Worm (Caenorhabditis elegans): Measurements from ENCODE around the gene gpn-1.

The gpn-1 gene

ce11 chrX:15689244-15689643 lies 7.8 kb downstream of the gpn-1 start, which contains the start of gene C03H12.1 (continued):
- TF ChIP-seq saeg-2 (GFP tag; IDR thresholded peaks at IDR 0.05) (no peak), zag-1 (tag; optimal IDR thresholded peaks at IDR 0.05) (no peak), lir-3 (tag; optimal IDR thresholded peaks at IDR 0.05) (no peak), zip-11 (GFP tag; IDR thresholded peaks at IDR 0.05) (no peak), ceh-32 (tag; optimal IDR thresholded peaks at IDR 0.05; ENCODE audit: poor library complexity) (no peak), nhr-77 (tag; optimal IDR thresholded peaks at IDR 0.05) (no peak), aha-1 (tag) (no peak), lsy-2 (tag; optimal IDR thresholded peaks at IDR 0.05) (no peak), F44E2.7 (GFP tag; IDR thresholded peaks at IDR 0.05) (no peak), nhr-28 (tag; optimal IDR thresholded peaks at IDR 0.05) (peak; percentile 85), skn-1 (tag; optimal IDR thresholded peaks at IDR 0.05) (no peak), attf-4 (tag; optimal IDR thresholded peaks at IDR 0.05) (no peak), lin-39 (tag; optimal IDR thresholded peaks at IDR 0.05) (no peak), nhr-10 (tag; optimal IDR thresholded peaks at IDR 0.05) (no peak), egl-43 (GFP tag; IDR thresholded peaks at IDR 0.05) (no peak), lin-1 (GFP tag; IDR thresholded peaks at IDR 0.05) (no peak), lin-13 (GFP tag; optimal IDR thresholded peaks at IDR 0.05) (no peak), daf-8 (GFP tag; IDR thresholded peaks at IDR 0.05) (no peak), spr-1 (tag; optimal IDR thresholded peaks at IDR 0.05) (no peak), hlh-30 (tag; optimal IDR thresholded peaks at IDR 0.05; ENCODE audit: insufficient read depth) (peak; percentile 70), dpl-1 (GFP tag; optimal IDR thresholded peaks at IDR 0.05) (no peak), jun-1 (tag; optimal IDR thresholded peaks at IDR 0.05) (no peak), nhr-102 (tag; optimal IDR thresholded peaks at IDR 0.05) (no peak), lin-38 (GFP tag; IDR thresholded peaks at IDR 0.05) (no peak), dmd-9 (GFP tag; IDR thresholded peaks at IDR 0.05) (no peak), madf-5 (GFP tag; IDR thresholded peaks at IDR 0.05) (no peak), Y5F2A.4 (GFP tag; optimal IDR thresholded peaks at IDR 0.05) (no peak), lin-29 (GFP tag; IDR thresholded peaks at IDR 0.05) (no peak), ctbp-1 (GFP tag; IDR thresholded peaks at IDR 0.05) (no peak), dmd-6 (GFP tag; IDR thresholded peaks at IDR 0.05) (peak; percentile 75), ces-1 (GFP tag; optimal IDR thresholded peaks at IDR 0.05) (no peak), tag-97 (GFP tag; IDR thresholded peaks at IDR 0.05) (no peak), zip-2 (tag; optimal IDR thresholded peaks at IDR 0.05) (no peak), snpc-4 (tag; optimal IDR thresholded peaks at IDR 0.05) (no peak), F10B5.3 (tag; optimal IDR thresholded peaks at IDR 0.05) (no peak), ama-1 (optimal IDR thresholded peaks at IDR 0.05) (no peak), dve-1 (tag; optimal IDR thresholded peaks at IDR 0.05; ENCODE audit: insufficient read depth) (peak; percentile 71), F26F4.8 (GFP tag; conservative IDR thresholded peaks at IDR 0.05) (no peak), pha-4 (GFP tag; IDR thresholded peaks at IDR 0.05) (no peak), pha-4 (tag; optimal IDR thresholded peaks at IDR 0.05) (no peak), fos-1 (tag; optimal IDR thresholded peaks at IDR 0.05) (no peak), nhr-25 (tag; optimal IDR thresholded peaks at IDR 0.05; ENCODE audit: borderline replicate concordance, insufficient read depth) (no peak), nhr-48 (tag; optimal IDR thresholded peaks at IDR 0.05) (peak; percentile 24), F49E8.2 (tag; optimal IDR thresholded peaks at IDR 0.05; ENCODE audit: borderline replicate concordance) (no peak), T20F7.1 (GFP tag; optimal IDR thresholded peaks at IDR 0.05) (no peak), nhr-11 (tag; optimal IDR thresholded peaks at IDR 0.05) (no peak), hlh-11 (tag; optimal IDR thresholded peaks at IDR 0.05) (peak; percentile 63), nhr-76 (tag; optimal IDR thresholded peaks at IDR 0.05) (no peak), ceh-20 (GFP tag; IDR thresholded peaks at IDR 0.05) (no peak), ztf-11 (tag; optimal IDR thresholded peaks at IDR 0.05) (no peak), daf-19 (GFP tag; conservative IDR thresholded peaks at IDR 0.05) (no peak), mep-1 (tag; optimal IDR thresholded peaks at IDR 0.05) (no peak), nhr-42 (GFP tag; IDR thresholded peaks at IDR 0.05) (no peak), zfp-3 (GFP tag; conservative IDR thresholded peaks at IDR 0.05) (no peak)

All from whole organism, L4 larva.